Worm (Caenorhabditis elegans) whole organism, L4 larva: ENCODE results near the gene T22D1.1.

Experiments
- F26F4.8 ChIP-seq: fragments of 200-800 bp; sonication (Bioruptor generic); conservative IDR thresholded peaks from 2 replicates; pipeline ENCODE4 v1.3.6; 2022; ENCODE audit warnings: missing genetic modification characterization, missing compliant biosample characterization
- F44E2.7 ChIP-seq: fragments of 200-800 bp; sonication (Bioruptor generic); IDR thresholded peaks from 2 replicates; pipeline ENCODE4 v2.1.2; 2022; ENCODE audit warnings: missing genetic modification characterization, missing compliant biosample characterization
- R02D3.7 ChIP-seq: fragments of 150-350 bp; sonication (generic microtip); optimal IDR thresholded peaks from 3 replicates; lab custom pipeline; 2014; ENCODE audit warnings: missing biosample characterization, missing genetic modification characterization
- T26A8.4 ChIP-seq: fragments of 200-800 bp; sonication (Bioruptor generic); IDR thresholded peaks from 2 replicates; pipeline ENCODE4 v1.3.6; 2022; ENCODE audit warnings: missing genetic modification characterization, missing compliant biosample characterization
- Y48G9A.11 ChIP-seq: fragments of 200-800 bp; sonication (Bioruptor generic); IDR thresholded peaks from 2 replicates; pipeline ENCODE4 v1.3.6; 2022; ENCODE audit warnings: missing genetic modification reagents, missing genetic modification characterization, missing compliant biosample characterization
- aha-1 ChIP-seq: fragments of 150-350 bp; peaks from one replicate; lab custom pipeline; 2014; ENCODE audit warnings: missing biosample characterization, missing genetic modification characterization
- arid-1 ChIP-seq: fragments of 200-800 bp; sonication (Bioruptor generic); conservative IDR thresholded peaks from 2 replicates; pipeline ENCODE4 v1.3.6; 2022; ENCODE audit warnings: missing genetic modification reagents, missing genetic modification characterization, missing compliant biosample characterization
- ceh-20 ChIP-seq: fragments of 200-800 bp; sonication (Bioruptor generic); IDR thresholded peaks from 2 replicates; pipeline ENCODE4 v1.3.6; 2022; ENCODE audit warnings: missing genetic modification reagents, missing genetic modification characterization, missing compliant biosample characterization
- ceh-62 ChIP-seq: sonication (generic microtip); optimal IDR thresholded peaks from 2 replicates; lab custom pipeline; 2017; ENCODE audit warnings: missing biosample characterization, missing genetic modification characterization
- cey-2 ChIP-seq: sonication (generic microtip); optimal IDR thresholded peaks from 3 replicates; lab custom pipeline; 2017; ENCODE audit warnings: missing genetic modification characterization, mild to moderate bottlenecking, missing compliant biosample characterization, antibody characterized with exemption, borderline replicate concordance; ENCODE audit not compliant: insufficient read depth
- ctbp-1 ChIP-seq: fragments of 200-800 bp; sonication (Bioruptor generic); IDR thresholded peaks from 2 replicates; pipeline ENCODE4 v1.3.6; 2022; ENCODE audit warnings: missing genetic modification reagents, missing genetic modification characterization, missing compliant biosample characterization
- daf-12 ChIP-seq: fragments of 150-350 bp; optimal IDR thresholded peaks from 2 replicates; lab custom pipeline; 2014; ENCODE audit warnings: missing biosample characterization, missing genetic modification reagents, missing genetic modification characterization
- daf-16 ChIP-seq, 3 experiments: sonication (generic microtip); optimal IDR thresholded peaks; 2 replicates each; lab custom pipeline; 2016 to 2017; ENCODE audit warnings: missing genetic modification characterization in 3 of 3, missing genetic modification reagents in 3 of 3, mild to moderate bottlenecking in 2 of 3, missing compliant biosample characterization in 2 of 3, missing biosample characterization in 1 of 3, moderate library complexity in 1 of 3
- dmd-9 ChIP-seq: fragments of 200-800 bp; sonication (Bioruptor generic); IDR thresholded peaks from 2 replicates; pipeline ENCODE4 v1.3.6; 2022; ENCODE audit warnings: missing genetic modification reagents, missing genetic modification characterization, missing compliant biosample characterization
- dpl-1 ChIP-seq: fragments of 150-350 bp; optimal IDR thresholded peaks from 2 replicates; lab custom pipeline; 2014; ENCODE audit warnings: missing biosample characterization, missing genetic modification reagents, missing genetic modification characterization
- fkh-10 ChIP-seq: fragments of 150-350 bp; optimal IDR thresholded peaks from 2 replicates; lab custom pipeline; 2014; ENCODE audit warnings: missing biosample characterization, missing genetic modification reagents, missing genetic modification characterization
- hlh-30 ChIP-seq: sonication (generic microtip); optimal IDR thresholded peaks from 2 replicates; lab custom pipeline; 2017; ENCODE audit warnings: antibody characterized with exemption, mild to moderate bottlenecking, missing genetic modification characterization, missing compliant biosample characterization; ENCODE audit not compliant: insufficient read depth
- jun-1 ChIP-seq: fragments of 150-350 bp; optimal IDR thresholded peaks from 2 replicates; lab custom pipeline; 2014; ENCODE audit warnings: missing biosample characterization, missing genetic modification reagents, missing genetic modification characterization
- lin-1 ChIP-seq: fragments of 200-800 bp; sonication (Bioruptor generic); IDR thresholded peaks from 2 replicates; pipeline ENCODE4 v1.3.6; 2022; ENCODE audit warnings: missing genetic modification reagents, missing genetic modification characterization, missing compliant biosample characterization
- lin-38 ChIP-seq: fragments of 200-800 bp; sonication (Bioruptor generic); IDR thresholded peaks from 2 replicates; pipeline ENCODE4 v1.3.6; 2022; ENCODE audit warnings: missing genetic modification reagents, missing genetic modification characterization, missing compliant biosample characterization
- madf-9 ChIP-seq: fragments of 200-800 bp; sonication (Bioruptor generic); conservative IDR thresholded peaks from 2 replicates; pipeline ENCODE4 v1.3.6; 2022; ENCODE audit warnings: missing genetic modification reagents, missing genetic modification characterization, missing compliant biosample characterization
- mep-1 ChIP-seq: fragments of 150-350 bp; sonication (generic microtip); optimal IDR thresholded peaks from 3 replicates; lab custom pipeline; 2014; ENCODE audit warnings: missing biosample characterization, missing genetic modification characterization
- mxl-3 ChIP-seq: fragments of 200-800 bp; sonication (Bioruptor generic); optimal IDR thresholded peaks from 2 replicates; lab custom pipeline; 2018; ENCODE audit warnings: mild to moderate bottlenecking, missing genetic modification characterization, missing compliant biosample characterization
- nhr-11 ChIP-seq: fragments of 150-350 bp; optimal IDR thresholded peaks from 2 replicates; lab custom pipeline; 2014; ENCODE audit warnings: missing biosample characterization, missing genetic modification characterization
- nhr-25 ChIP-seq: sonication (generic microtip); optimal IDR thresholded peaks from 2 replicates; lab custom pipeline; 2017; ENCODE audit warnings: missing genetic modification characterization, mild to moderate bottlenecking, missing compliant biosample characterization, antibody characterized with exemption, moderate library complexity, borderline replicate concordance; ENCODE audit not compliant: insufficient read depth
- nhr-28 ChIP-seq: fragments of 150-350 bp; optimal IDR thresholded peaks from 2 replicates; lab custom pipeline; 2014; ENCODE audit warnings: missing biosample characterization, missing genetic modification characterization
- nhr-77 ChIP-seq: fragments of 150-350 bp; optimal IDR thresholded peaks from 2 replicates; lab custom pipeline; 2014; ENCODE audit warnings: missing biosample characterization, missing genetic modification characterization
- php-3 ChIP-seq: fragments of 200-800 bp; sonication (Bioruptor generic); IDR thresholded peaks from 2 replicates; pipeline ENCODE4 v1.3.6; 2022; ENCODE audit warnings: missing genetic modification reagents, missing genetic modification characterization, missing compliant biosample characterization
- pqm-1 ChIP-seq: sonication (generic microtip); optimal IDR thresholded peaks from 2 replicates; lab custom pipeline; 2017; ENCODE audit warnings: missing biosample characterization, missing genetic modification characterization
- skn-1 ChIP-seq: fragments of 150-350 bp; optimal IDR thresholded peaks from 2 replicates; lab custom pipeline; 2014; ENCODE audit warnings: missing biosample characterization, missing genetic modification characterization
- snpc-4 ChIP-seq: fragments of 150-350 bp; optimal IDR thresholded peaks from 2 replicates; lab custom pipeline; 2014; ENCODE audit warnings: missing biosample characterization, missing genetic modification characterization
- spr-3 ChIP-seq: fragments of 200-800 bp; sonication (Bioruptor generic); optimal IDR thresholded peaks from 2 replicates; lab custom pipeline; 2018; ENCODE audit warnings: mild to moderate bottlenecking, missing genetic modification characterization, missing compliant biosample characterization
- tag-97 ChIP-seq: fragments of 200-800 bp; sonication (Bioruptor generic); IDR thresholded peaks from 2 replicates; pipeline ENCODE4 v1.3.6; 2022; ENCODE audit warnings: missing genetic modification characterization, missing compliant biosample characterization
- unc-130 ChIP-seq: sonication (generic microtip); optimal IDR thresholded peaks from 2 replicates; lab custom pipeline; 2016; ENCODE audit warnings: missing genetic modification reagents, missing genetic modification characterization, missing compliant biosample characterization
- unc-39 ChIP-seq: sonication (generic microtip); optimal IDR thresholded peaks from 2 replicates; lab custom pipeline; 2017; ENCODE audit warnings: missing biosample characterization, missing genetic modification characterization
- unc-62 ChIP-seq, 3 experiments: fragments of 150-350 bp in 1 of 3; sonication (generic microtip); optimal IDR thresholded peaks in 2 of 3; peaks in 1 of 3; 1 replicate in 1 of 3; 2 replicates in 2 of 3; lab custom pipeline; 2014 to 2017; ENCODE audit warnings: missing biosample characterization in 3 of 3, missing genetic modification characterization in 3 of 3, missing genetic modification reagents in 3 of 3, missing genotype in 1 of 3

T22D1.1 gene

DNA sequence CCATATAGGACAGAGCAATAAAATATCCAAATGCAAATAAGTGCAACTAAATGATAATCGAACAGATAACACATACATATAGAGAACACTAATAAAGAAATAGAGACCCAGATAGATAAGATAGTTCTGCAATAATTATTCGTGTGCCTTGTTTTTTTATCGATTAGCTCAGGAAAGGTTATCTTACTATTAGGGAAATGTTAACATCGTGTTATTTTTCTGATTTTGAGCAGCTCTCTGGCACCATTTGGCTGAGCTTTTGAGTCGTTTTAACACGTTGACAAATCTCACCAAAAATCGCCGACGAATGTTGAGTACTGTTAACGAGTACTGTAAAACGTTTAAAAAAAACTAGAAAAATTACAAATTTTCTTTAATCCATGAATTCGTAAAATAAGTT is 5.2 kb downstream of the T22D1.1 start, which contains the start of gene cest-6:
Gene cest-6, minus strand, starts transcription at position 101 of the 400 bp plus-strand sequence.
- TF ChIP-seq jun-1 (tag; lab: Kevin White, UChicago) (no peak), F26F4.8 (GFP tag; lab: Robert Waterston, UW) (no peak), pqm-1 (tag; lab: Kevin White, UChicago) (peak; percentile 2), ctbp-1 (GFP tag; lab: Robert Waterston, UW) (no peak), spr-3 (GFP tag; lab: Kevin White, UChicago) (no peak), daf-12 (tag; lab: Kevin White, UChicago) (no peak), lin-1 (no peak)

DNA sequence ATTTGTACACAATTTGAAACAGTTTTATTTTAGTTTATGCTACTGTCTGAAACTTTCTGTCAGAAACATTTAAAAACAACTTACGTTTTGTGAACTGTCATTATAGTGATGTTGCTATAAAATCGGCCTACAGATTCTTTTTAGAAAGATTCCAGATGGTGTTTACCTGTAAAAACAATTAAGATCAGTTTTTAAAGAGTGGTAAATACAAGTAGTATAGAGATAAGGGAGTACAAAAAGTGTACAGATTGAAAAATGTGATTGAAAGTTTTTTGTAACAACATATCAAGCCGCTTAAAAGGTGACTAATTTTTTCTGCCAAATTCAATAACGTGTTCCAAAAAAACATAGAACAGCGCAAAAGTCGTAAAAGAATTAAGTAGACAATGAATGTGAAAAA is 14.4 kb downstream of the T22D1.1 start, which contains the start of gene npr-12:
Gene npr-12, minus strand, starts transcription at position 101 of the 400 bp plus-strand sequence.
- TF ChIP-seq T26A8.4 (GFP tag; lab: Robert Waterston, UW) (no peak), dpl-1 (GFP tag; lab: Kevin White, UChicago) (no peak), lin-38 (GFP tag; lab: Robert Waterston, UW) (no peak), lin-1 (no peak), hlh-30 (tag; lab: Kevin White, UChicago) (no peak), tag-97 (GFP tag; lab: Robert Waterston, UW) (no peak), unc-130 (GFP tag; lab: Kevin White, UChicago) (no peak), arid-1 (no peak), skn-1 (tag; lab: Kevin White, UChicago) (no peak), daf-16 (GFP tag; optimal IDR thresholded peaks at IDR 0.05; lab: Kevin White, UChicago) (no peak), daf-16 (tag; optimal IDR thresholded peaks at IDR 0.05; lab: Kevin White, UChicago) (no peak), nhr-28 (tag; lab: Kevin White, UChicago) (no peak), Y48G9A.11 (GFP tag; lab: Robert Waterston, UW) (no peak), cey-2 (tag; lab: Kevin White, UChicago) (no peak), mxl-3 (GFP tag; lab: Kevin White, UChicago) (no peak)
- TF ChIP-seq, all 104 proteins: peak for 0

- peak; percentile 59 for TF ChIP-seq fkh-10
- TF ChIP-seq jun-1 (tag; lab: Kevin White, UChicago): no peak
- peak; percentile 14 for TF ChIP-seq aha-1 (tag; lab: Kevin White, UChicago)
These were observed 17.9 kb downstream of the T22D1.1 start for ce11 chrIV:6941101-6941500.

DNA sequence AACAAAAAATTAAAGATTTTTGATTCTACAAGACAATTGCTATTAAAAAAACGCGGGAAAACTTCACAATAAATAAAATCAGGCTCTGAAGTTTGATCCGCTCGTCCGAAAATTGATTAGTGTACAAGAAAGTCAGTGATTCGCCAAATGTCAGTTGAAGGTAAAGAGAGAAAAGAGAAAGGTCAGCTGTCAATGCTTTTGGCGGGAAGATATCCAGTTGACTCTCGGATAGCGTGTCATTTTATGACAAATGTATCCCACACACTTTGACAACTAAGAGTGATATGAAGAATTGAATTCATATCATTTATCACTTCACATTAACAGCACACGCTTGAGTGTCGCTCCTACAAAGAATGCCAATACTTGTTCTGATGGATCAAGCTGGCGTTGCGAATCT is 23.7 kb downstream of the T22D1.1 start:
- TF ChIP-seq F26F4.8 (GFP tag; lab: Robert Waterston, UW) (no peak), F44E2.7 (GFP tag; lab: Robert Waterston, UW) (no peak), ceh-62 (tag; lab: Kevin White, UChicago) (no peak), aha-1 (tag; lab: Kevin White, UChicago) (peak; percentile 57), snpc-4 (tag; lab: Kevin White, UChicago) (no peak), unc-62 (GFP tag; optimal IDR thresholded peaks at IDR 0.05 in 1 of 2; lab: Kevin White, UChicago) (peak in 1 of 2 experiments; percentile 73), unc-62 (tag; optimal IDR thresholded peaks at IDR 0.05; lab: Kevin White, UChicago) (no peak), nhr-25 (no peak), nhr-11 (tag; lab: Kevin White, UChicago) (peak; percentile 32)

ce11 chrIV:6951259-6951658 is 28.1 kb downstream of the T22D1.1 start:
- TF ChIP-seq dmd-9 (GFP tag; lab: Robert Waterston, UW) (no peak), nhr-77 (tag; lab: Kevin White, UChicago) (no peak), mep-1 (tag; lab: Kevin White, UChicago) (no peak), php-3 (no peak), unc-39 (tag; lab: Kevin White, UChicago) (no peak), fkh-10 (no peak), lin-1 (no peak), ceh-20 (no peak), madf-9 (GFP tag; lab: Robert Waterston, UW) (no peak), R02D3.7 (tag; lab: Kevin White, UChicago) (no peak), tag-97 (GFP tag; lab: Robert Waterston, UW) (no peak), snpc-4 (tag; lab: Kevin White, UChicago) (no peak)
